Worm (Caenorhabditis elegans): ENCODE measurements around the gene C45B2.6.

ce11 chrX:6097551-6097950 lies 44.9 kb downstream of the C45B2.6 start, which contains the start of gene C15H9.4:
- no peak for TF ChIP-seq him-1 (tag; optimal IDR thresholded peaks at IDR 0.05)
- TF ChIP-seq dao-5 (tag; optimal IDR thresholded peaks at IDR 0.05): no peak
- no peak for TF ChIP-seq W03F9.2 (tag; optimal IDR thresholded peaks at IDR 0.05)

Measured in whole organism, L4/young adult.